Fruit fly (Drosophila melanogaster) whole organism, embryonic: Measurements from ENCODE around the gene CG15155.

Source experiments
- Atf6 ChIP-seq: fragments of 200-800 bp; sonication (Bioruptor generic); IDR thresholded peaks from 2 replicates; pipeline ENCODE4 v1.3.6; 2022; ENCODE audit warnings: missing biosample characterization, missing genetic modification characterization
- Bdp1 ChIP-seq: fragments of 200-800 bp; sonication (Bioruptor generic); optimal IDR thresholded peaks from 3 replicates; lab custom pipeline; 2016; ENCODE audit warnings: missing biosample characterization, missing genetic modification characterization
- CG10147 ChIP-seq: fragments of 200-800 bp; sonication (Bioruptor generic); optimal IDR thresholded peaks from 2 replicates; lab custom pipeline; 2019; ENCODE audit warnings: missing biosample characterization, mild to moderate bottlenecking, missing genetic modification characterization, moderate library complexity
- CG10979 ChIP-seq: fragments of 200-800 bp; sonication (Bioruptor generic); optimal IDR thresholded peaks from 2 replicates; lab custom pipeline; 2018; ENCODE audit warnings: missing biosample characterization, mild to moderate bottlenecking, missing genetic modification characterization, moderate library complexity
- CG12155 ChIP-seq: fragments of 200-800 bp; sonication (Bioruptor generic); optimal IDR thresholded peaks from 3 replicates; lab custom pipeline; 2016; ENCODE audit warnings: missing biosample characterization, missing genetic modification characterization
- CG12659 ChIP-seq: fragments of 200-800 bp; sonication (Bioruptor generic); optimal IDR thresholded peaks from 3 replicates; lab custom pipeline; 2017; ENCODE audit warnings: mild to moderate bottlenecking, missing biosample characterization, missing genetic modification reagents, missing genetic modification characterization
- CG13296 ChIP-seq: fragments of 200-800 bp; sonication (Bioruptor generic); optimal IDR thresholded peaks from 3 replicates; lab custom pipeline; 2018; ENCODE audit warnings: missing biosample characterization, mild to moderate bottlenecking, missing genetic modification characterization
- CG13424 ChIP-seq: fragments of 200-800 bp; sonication (Bioruptor generic); optimal IDR thresholded peaks from 2 replicates; lab custom pipeline; 2019; ENCODE audit warnings: missing biosample characterization, mild to moderate bottlenecking, missing genetic modification characterization, moderate library complexity
- CG13775 ChIP-seq: fragments of 200-800 bp; sonication (Bioruptor generic); optimal IDR thresholded peaks from 3 replicates; lab custom pipeline; 2017; ENCODE audit warnings: missing biosample characterization, mild to moderate bottlenecking, missing genetic modification characterization
- CG14441 ChIP-seq: fragments of 200-800 bp; sonication (Bioruptor generic); IDR thresholded peaks from 2 replicates; pipeline ENCODE4 v1.3.6; 2022; ENCODE audit warnings: missing biosample characterization, missing genetic modification characterization
- CG14710 ChIP-seq: fragments of 200-800 bp; sonication (Bioruptor generic); optimal IDR thresholded peaks from 3 replicates; lab custom pipeline; 2019; ENCODE audit warnings: missing biosample characterization, mild to moderate bottlenecking, missing genetic modification characterization, moderate library complexity
- CG1603 ChIP-seq: fragments of 200-800 bp; sonication (Bioruptor generic); optimal IDR thresholded peaks from 2 replicates; lab custom pipeline; 2019; ENCODE audit warnings: missing biosample characterization, mild to moderate bottlenecking, missing genetic modification characterization, moderate library complexity
- CG16863 ChIP-seq: fragments of 200-800 bp; sonication (Bioruptor generic); optimal IDR thresholded peaks from 3 replicates; lab custom pipeline; 2016; ENCODE audit warnings: missing biosample characterization, missing genetic modification characterization
- CG17912 ChIP-seq: fragments of 200-800 bp; sonication (Bioruptor generic); optimal IDR thresholded peaks from 2 replicates; lab custom pipeline; 2018; ENCODE audit warnings: missing biosample characterization, mild to moderate bottlenecking, missing genetic modification characterization
- CG18599 ChIP-seq: fragments of 200-800 bp; sonication (Bioruptor generic); optimal IDR thresholded peaks from 3 replicates; lab custom pipeline; 2017; ENCODE audit warnings: missing biosample characterization, missing genetic modification characterization, mild to moderate bottlenecking, moderate library complexity, missing genetic modification reagents
- CG31388 ChIP-seq: fragments of 200-800 bp; sonication (Bioruptor generic); optimal IDR thresholded peaks from 2 replicates; lab custom pipeline; 2016; ENCODE audit warnings: missing biosample characterization, missing genetic modification characterization
- CG3847 ChIP-seq: fragments of 200-800 bp; sonication (Bioruptor generic); IDR thresholded peaks from 2 replicates; pipeline ENCODE4 v1.3.6; 2022; ENCODE audit warnings: missing biosample characterization, missing genetic modification characterization
- CG4820 ChIP-seq: fragments of 200-800 bp; sonication (Bioruptor generic); optimal IDR thresholded peaks from 3 replicates; lab custom pipeline; 2016; ENCODE audit warnings: missing biosample characterization, missing genetic modification characterization
- CG5180 ChIP-seq: fragments of 200-800 bp; sonication (Bioruptor generic); optimal IDR thresholded peaks from 3 replicates; lab custom pipeline; 2017; ENCODE audit warnings: missing biosample characterization, missing genetic modification characterization, mild to moderate bottlenecking, moderate library complexity, missing genetic modification reagents
- CG7987 ChIP-seq: fragments of 200-800 bp; sonication (Bioruptor generic); optimal IDR thresholded peaks from 2 replicates; lab custom pipeline; 2018; ENCODE audit warnings: missing biosample characterization, mild to moderate bottlenecking, missing genetic modification characterization, moderate library complexity
- CG9876 ChIP-seq: fragments of 200-800 bp; sonication (Bioruptor generic); optimal IDR thresholded peaks from 2 replicates; lab custom pipeline; 2016; ENCODE audit warnings: missing biosample characterization, missing genetic modification characterization
- Dp ChIP-seq: fragments of 200-800 bp; sonication (Bioruptor generic); optimal IDR thresholded peaks from 2 replicates; lab custom pipeline; 2018; ENCODE audit warnings: missing biosample characterization, mild to moderate bottlenecking, missing genetic modification characterization, moderate library complexity
- E2f1 ChIP-seq: fragments of 200-800 bp; sonication (Bioruptor generic); IDR thresholded peaks from 2 replicates; pipeline ENCODE4 v1.3.6; 2022; ENCODE audit warnings: missing biosample characterization, missing genetic modification characterization
- Ets65A ChIP-seq: fragments of 200-800 bp; sonication (Bioruptor generic); peaks from one replicate; lab custom pipeline; 2016; ENCODE audit warnings: missing biosample characterization, missing genetic modification characterization
- PHDP ChIP-seq: fragments of 200-800 bp; sonication (Bioruptor generic); optimal IDR thresholded peaks from 3 replicates; lab custom pipeline; 2018; ENCODE audit warnings: missing biosample characterization, mild to moderate bottlenecking, missing genetic modification characterization, moderate library complexity
- Pdp1 ChIP-seq, 2 experiments: fragments of 200-800 bp; sonication (Bioruptor generic); optimal IDR thresholded peaks; 3 replicates each; lab custom pipeline; 2016; ENCODE audit warnings: missing biosample characterization in 2 of 2, missing genetic modification characterization in 2 of 2, mild to moderate bottlenecking in 1 of 2, moderate library complexity in 1 of 2
- Sry-β ChIP-seq: fragments of 200-800 bp; sonication (Bioruptor generic); optimal IDR thresholded peaks from 2 replicates; lab custom pipeline; 2018; ENCODE audit warnings: missing biosample characterization, mild to moderate bottlenecking, missing genetic modification characterization, moderate library complexity
- Xrp1 ChIP-seq: fragments of 200-800 bp; sonication (Bioruptor generic); IDR thresholded peaks from 2 replicates; pipeline ENCODE4 v1.3.6; 2022; ENCODE audit warnings: missing biosample characterization, missing genetic modification characterization
- bab2 ChIP-seq: fragments of 200-800 bp; sonication (Bioruptor generic); optimal IDR thresholded peaks from 2 replicates; lab custom pipeline; 2016; ENCODE audit warnings: missing biosample characterization, missing genetic modification characterization
- bigmax ChIP-seq: fragments of 200-800 bp; sonication (Bioruptor generic); optimal IDR thresholded peaks from 2 replicates; lab custom pipeline; 2018; ENCODE audit warnings: missing biosample characterization, mild to moderate bottlenecking, missing genetic modification characterization
- bowl ChIP-seq: fragments of 200-800 bp; sonication (Bioruptor generic); IDR thresholded peaks from 2 replicates; pipeline ENCODE4 v1.3.6; 2022; ENCODE audit warnings: missing biosample characterization, missing genetic modification characterization
- crc ChIP-seq: fragments of 200-800 bp; sonication (Bioruptor generic); optimal IDR thresholded peaks from 2 replicates; lab custom pipeline; 2016; ENCODE audit warnings: missing biosample characterization, missing genetic modification characterization
- dpn ChIP-seq, 2 experiments: fragments of 200-800 bp; sonication (Bioruptor generic); optimal IDR thresholded peaks; 3 replicates each; lab custom pipeline; 2016; ENCODE audit warnings: missing biosample characterization in 2 of 2, missing genetic modification characterization in 2 of 2
- esg ChIP-seq: fragments of 200-800 bp; sonication (Bioruptor generic); conservative IDR thresholded peaks from 2 replicates; pipeline ENCODE4 v1.3.6; 2022; ENCODE audit warnings: missing biosample characterization, missing genetic modification characterization
- eyg ChIP-seq: fragments of 200-800 bp; sonication (Bioruptor generic); optimal IDR thresholded peaks from 3 replicates; lab custom pipeline; 2016; ENCODE audit warnings: missing biosample characterization, missing genetic modification characterization
- gem ChIP-seq: fragments of 200-800 bp; sonication (Bioruptor generic); optimal IDR thresholded peaks from 2 replicates; lab custom pipeline; 2019; ENCODE audit warnings: missing biosample characterization, mild to moderate bottlenecking, missing genetic modification characterization, moderate library complexity
- hb ChIP-seq: fragments of 200-800 bp; sonication (Bioruptor generic); IDR thresholded peaks from 3 replicates; pipeline ENCODE4 v1.3.6; 2022; ENCODE audit warnings: missing biosample characterization, missing genetic modification characterization; ENCODE audit not compliant: partially characterized antibody
- hbn ChIP-seq: fragments of 200-800 bp; sonication (Bioruptor generic); IDR thresholded peaks from 2 replicates; pipeline ENCODE4 v1.3.6; 2022; ENCODE audit warnings: missing biosample characterization, missing genetic modification characterization; ENCODE audit not compliant: partially characterized antibody
- kni ChIP-seq: fragments of 200-800 bp; sonication (Bioruptor generic); optimal IDR thresholded peaks from 3 replicates; lab custom pipeline; 2017; ENCODE audit warnings: mild to moderate bottlenecking, missing biosample characterization, missing genetic modification reagents, missing genetic modification characterization
- maf-S ChIP-seq: fragments of 200-800 bp; sonication (Bioruptor generic); optimal IDR thresholded peaks from 2 replicates; lab custom pipeline; 2016; ENCODE audit warnings: missing biosample characterization, missing genetic modification characterization
- nerfin-1 ChIP-seq: fragments of 200-800 bp; sonication (Bioruptor generic); optimal IDR thresholded peaks from 3 replicates; lab custom pipeline; 2019; ENCODE audit warnings: missing biosample characterization, mild to moderate bottlenecking, missing genetic modification characterization, moderate library complexity
- peb ChIP-seq: fragments of 200-800 bp; sonication (Bioruptor generic); IDR thresholded peaks from 2 replicates; pipeline ENCODE4 v1.3.6; 2022; ENCODE audit warnings: missing biosample characterization, missing genetic modification characterization
- phol ChIP-seq: fragments of 200-800 bp; sonication (Bioruptor generic); optimal IDR thresholded peaks from 3 replicates; lab custom pipeline; 2018; ENCODE audit warnings: missing biosample characterization, mild to moderate bottlenecking, missing genetic modification characterization, moderate library complexity
- repo ChIP-seq: fragments of 200-800 bp; sonication (Bioruptor generic); optimal IDR thresholded peaks from 2 replicates; lab custom pipeline; 2016; ENCODE audit warnings: missing biosample characterization, missing genetic modification characterization
- sr ChIP-seq: fragments of 200-800 bp; sonication (Bioruptor generic); IDR thresholded peaks from 3 replicates; pipeline ENCODE4 v1.3.6; 2022; ENCODE audit warnings: missing biosample characterization, missing genetic modification characterization
- tap ChIP-seq: fragments of 200-800 bp; optimal IDR thresholded peaks from 3 replicates; lab custom pipeline; 2019; ENCODE audit warnings: missing biosample characterization, mild to moderate bottlenecking, missing genetic modification characterization, moderate library complexity
- tin ChIP-seq: fragments of 200-800 bp; sonication (Bioruptor generic); optimal IDR thresholded peaks from 3 replicates; lab custom pipeline; 2016; ENCODE audit warnings: missing biosample characterization, missing genetic modification characterization
- tll ChIP-seq, 2 experiments: fragments of 200-800 bp in 1 of 2; fragments of >200 bp in 1 of 2; sonication (Bioruptor generic) in 1 of 2; optimal IDR thresholded peaks; 2 replicates each; lab custom pipeline; 2017 to 2019; ENCODE audit warnings: missing biosample characterization in 2 of 2, missing genetic modification characterization in 2 of 2, mild to moderate bottlenecking in 1 of 2, moderate library complexity in 1 of 2
- zfh2 ChIP-seq: fragments of 200-800 bp; sonication (Bioruptor generic); optimal IDR thresholded peaks from 2 replicates; lab custom pipeline; 2016; ENCODE audit warnings: missing biosample characterization, missing genetic modification characterization

CG15155 gene

dm6 chr2L:18137591-18138247 is 16.9 kb upstream of the CG15155 start, which contains the start of gene kel (continued):
- TF ChIP-seq Dp (peak; percentile 36), gem (tag; lab: Kevin White, UChicago) (peak; percentile 56), eyg (peak; percentile 20), nerfin-1 (tag; lab: Kevin White, UChicago) (no peak), CG10979 (tag; lab: Kevin White, UChicago) (peak; percentile 50), CG5180 (GFP tag; lab: Kevin White, UChicago) (peak; percentile 13), CG12155 (GFP tag; lab: Kevin White, UChicago) (peak; percentile 30), CG7987 (peak; percentile 82), hbn (GFP tag; lab: Robert Waterston, UW) (peak; percentile 35; the same call in 1 of the 2 replicates), CG14441 (GFP tag; lab: Robert Waterston, UW) (no peak), Atf6 (GFP tag; lab: Robert Waterston, UW) (0 out of 2 replicates have a peak, but pooled peaks have one; percentile 36), repo (GFP tag; lab: Kevin White, UChicago) (no peak), bab2 (peak; percentile 16), CG16863 (GFP tag; lab: Kevin White, UChicago) (peak; percentile 5), Sry-β (no peak), bigmax (GFP tag; lab: Kevin White, UChicago) (peak; percentile 35), hb (GFP tag; lab: Robert Waterston, UW) (peak; percentile 66; the same call in 1 of the 3 replicates), sr (0 out of 3 replicates have a peak, but pooled peaks have one; percentile 9), CG13424 (tag; lab: Kevin White, UChicago) (no peak), CG9876 (GFP tag; lab: Kevin White, UChicago) (no peak), tin (GFP tag; lab: Kevin White, UChicago) (peak; percentile 16), zfh2 (GFP tag; lab: Kevin White, UChicago) (peak; percentile 33), CG1603 (tag; lab: Kevin White, UChicago) (peak; percentile 76), tap (no peak), esg (GFP tag; lab: Robert Waterston, UW) (no peak), CG13296 (GFP tag; lab: Kevin White, UChicago) (peak; percentile 79), maf-S (GFP tag; lab: Kevin White, UChicago) (no peak), crc (no peak), Bdp1 (GFP tag; lab: Kevin White, UChicago) (no peak), CG12659 (GFP tag; lab: Kevin White, UChicago) (peak; percentile 80), CG14710 (tag; lab: Kevin White, UChicago) (peak; percentile 70), CG13775 (GFP tag; lab: Kevin White, UChicago) (peak; percentile 39), phol (tag; lab: Kevin White, UChicago) (peak; percentile 50), Ets65A (GFP tag; lab: Kevin White, UChicago) (peak; percentile 45), CG3847 (GFP tag; lab: Robert Waterston, UW) (peak; percentile 40), Xrp1 (GFP tag; lab: Robert Waterston, UW) (0 out of 2 replicates have a peak, but pooled peaks have one; percentile 9), CG4820 (GFP tag; lab: Kevin White, UChicago) (peak; percentile 10), dpn (GFP tag; optimal IDR thresholded peaks at IDR 0.05; lab: Kevin White, UChicago) (peak; percentile 36 to 53), E2f1 (GFP tag; lab: Robert Waterston, UW) (no peak), CG10147 (GFP tag; lab: Kevin White, UChicago) (peak; percentile 8), bowl (no peak), CG31388 (GFP tag; lab: Kevin White, UChicago) (no peak), Pdp1 (GFP tag; optimal IDR thresholded peaks at IDR 0.05; lab: Kevin White, UChicago) (peak in 1 of 2 experiments; percentile 42), peb (no peak), kni (GFP tag; lab: Kevin White, UChicago) (no peak), tll (GFP tag; optimal IDR thresholded peaks at IDR 0.05; lab: Kevin White, UChicago) (no peak), PHDP (peak; percentile 47), CG17912 (GFP tag; lab: Kevin White, UChicago) (peak; percentile 56), CG18599 (GFP tag; lab: Kevin White, UChicago) (peak; percentile 33)
